Fruit fly (Drosophila melanogaster) whole organism, embryonic: ENCODE results near the gene Leash.

Experiments used
- Atf-2 ChIP-seq: fragments of 200-800 bp; sonication (Bioruptor generic); optimal IDR thresholded peaks from 2 replicates; lab custom pipeline; 2016; ENCODE audit warnings: missing biosample characterization, missing genetic modification characterization
- Awh ChIP-seq: fragments of 200-800 bp; sonication (Bioruptor generic); IDR thresholded peaks from 2 replicates; pipeline ENCODE4, ENCODE4 v1.3.6; 2022; ENCODE audit warnings: missing biosample characterization, missing genetic modification characterization
- CG10147 ChIP-seq: fragments of 200-800 bp; sonication (Bioruptor generic); optimal IDR thresholded peaks from 2 replicates; lab custom pipeline; 2019; ENCODE audit warnings: missing biosample characterization, mild to moderate bottlenecking, missing genetic modification characterization, moderate library complexity
- CG11695 ChIP-seq: fragments of 200-800 bp; sonication (Bioruptor generic); IDR thresholded peaks from 3 replicates; pipeline ENCODE4 v1.3.6; 2022; ENCODE audit warnings: missing biosample characterization, missing genetic modification characterization
- CG12071 ChIP-seq: fragments of 200-800 bp; sonication (Bioruptor generic); optimal IDR thresholded peaks from 3 replicates; lab custom pipeline; 2018; ENCODE audit warnings: missing biosample characterization, mild to moderate bottlenecking, missing genetic modification characterization
- CG13624 ChIP-seq: fragments of 200-800 bp; sonication (Bioruptor generic); optimal IDR thresholded peaks from 2 replicates; lab custom pipeline; 2016; ENCODE audit warnings: missing biosample characterization, missing genetic modification characterization
- CG14710 ChIP-seq: fragments of 200-800 bp; sonication (Bioruptor generic); optimal IDR thresholded peaks from 3 replicates; lab custom pipeline; 2019; ENCODE audit warnings: missing biosample characterization, mild to moderate bottlenecking, missing genetic modification characterization, moderate library complexity
- CG16815 ChIP-seq: fragments of 200-800 bp; sonication (Bioruptor generic); optimal IDR thresholded peaks from 3 replicates; lab custom pipeline; 2017; ENCODE audit warnings: missing biosample characterization, mild to moderate bottlenecking, missing genetic modification characterization
- CG18619 ChIP-seq: fragments of 200-800 bp; sonication (Bioruptor generic); optimal IDR thresholded peaks from 3 replicates; lab custom pipeline; 2017; ENCODE audit warnings: missing biosample characterization, mild to moderate bottlenecking, missing genetic modification characterization
- CG5953 ChIP-seq: fragments of 200-800 bp; sonication (Bioruptor generic); IDR thresholded peaks from 2 replicates; pipeline ENCODE4 v1.3.6; 2022; ENCODE audit warnings: missing biosample characterization, missing genetic modification characterization
- CG6791 ChIP-seq: fragments of 200-800 bp; sonication (Bioruptor generic); IDR thresholded peaks from 3 replicates; pipeline ENCODE4 v1.3.6; 2022; ENCODE audit warnings: missing biosample characterization, missing genetic modification characterization; ENCODE audit not compliant: partially characterized antibody
- CG8290 ChIP-seq, 3 experiments: fragments of 200-800 bp; sonication (Bioruptor generic); optimal IDR thresholded peaks; 2 replicates each; lab custom pipeline; 2016 to 2019; ENCODE audit warnings: missing biosample characterization in 3 of 3, missing genetic modification characterization in 3 of 3, mild to moderate bottlenecking in 2 of 3, moderate library complexity in 1 of 3
- CG8478 ChIP-seq: fragments of >200 bp; optimal IDR thresholded peaks from 2 replicates; lab custom pipeline; 2018
- Dek ChIP-seq: fragments of 200-800 bp; sonication (Bioruptor generic); optimal IDR thresholded peaks from 3 replicates; lab custom pipeline; 2019; ENCODE audit warnings: missing biosample characterization, mild to moderate bottlenecking, missing genetic modification characterization, moderate library complexity
- Dip2 ChIP-seq: fragments of 200-800 bp; sonication (Bioruptor generic); IDR thresholded peaks from 2 replicates; pipeline ENCODE4 v1.3.6; 2022; ENCODE audit warnings: missing biosample characterization, missing genetic modification characterization
- E2f1 ChIP-seq: fragments of 200-800 bp; sonication (Bioruptor generic); IDR thresholded peaks from 2 replicates; pipeline ENCODE4 v1.3.6; 2022; ENCODE audit warnings: missing biosample characterization, missing genetic modification characterization
- E2f2 ChIP-seq: fragments of 200-800 bp; sonication (Bioruptor generic); IDR thresholded peaks from 2 replicates; pipeline ENCODE4 v1.3.6; 2022; ENCODE audit warnings: missing biosample characterization, missing genetic modification characterization
- ERR ChIP-seq: fragments of 200-800 bp; sonication (Bioruptor generic); optimal IDR thresholded peaks from 2 replicates; lab custom pipeline; 2016; ENCODE audit warnings: missing biosample characterization, missing genetic modification characterization
- Ets65A ChIP-seq: fragments of 200-800 bp; sonication (Bioruptor generic); peaks from one replicate; lab custom pipeline; 2016; ENCODE audit warnings: missing biosample characterization, missing genetic modification characterization
- Ets97D ChIP-seq: fragments of 200-800 bp; sonication (Bioruptor generic); optimal IDR thresholded peaks from 3 replicates; lab custom pipeline; 2016; ENCODE audit warnings: missing biosample characterization, missing genetic modification characterization
- H2.0 ChIP-seq: fragments of 200-800 bp; sonication (Bioruptor generic); IDR thresholded peaks from 2 replicates; pipeline ENCODE4 v1.3.6; 2022; ENCODE audit warnings: missing biosample characterization, missing genetic modification characterization
- HmgZ ChIP-seq: fragments of 200-800 bp; sonication (Bioruptor generic); optimal IDR thresholded peaks from 2 replicates; lab custom pipeline; 2018; ENCODE audit warnings: missing biosample characterization, mild to moderate bottlenecking, missing genetic modification characterization
- Jarid2 ChIP-seq: fragments of 200-800 bp; sonication (Bioruptor generic); optimal IDR thresholded peaks from 3 replicates; lab custom pipeline; 2017; ENCODE audit warnings: mild to moderate bottlenecking, missing biosample characterization, missing genetic modification reagents, missing genetic modification characterization
- NC2β ChIP-seq: fragments of 200-800 bp; sonication (Bioruptor generic); optimal IDR thresholded peaks from 2 replicates; lab custom pipeline; 2016; ENCODE audit warnings: missing biosample characterization, missing genetic modification characterization
- Oli ChIP-seq: fragments of 200-800 bp; sonication (Bioruptor generic); optimal IDR thresholded peaks from 2 replicates; lab custom pipeline; 2018; ENCODE audit warnings: missing biosample characterization, mild to moderate bottlenecking, missing genetic modification characterization, moderate library complexity
- Trl ChIP-seq, 3 experiments: fragments of >200 bp in 2 of 3; fragments of 200-800 bp in 1 of 3; sonication (Bioruptor generic) in 1 of 3; optimal IDR thresholded peaks; 2 replicates in 1 of 3; 3 replicates in 2 of 3; lab custom pipeline; 2016 to 2017; ENCODE audit warnings: missing biosample characterization in 1 of 3, missing genetic modification characterization in 1 of 3
- Xrp1 ChIP-seq: fragments of 200-800 bp; sonication (Bioruptor generic); IDR thresholded peaks from 2 replicates; pipeline ENCODE4 v1.3.6; 2022; ENCODE audit warnings: missing biosample characterization, missing genetic modification characterization
- az2 ChIP-seq: fragments of 200-800 bp; sonication (Bioruptor generic); optimal IDR thresholded peaks from 3 replicates; lab custom pipeline; 2016; ENCODE audit warnings: missing biosample characterization, missing genetic modification characterization
- chinmo ChIP-seq: fragments of 200-800 bp; sonication (Bioruptor generic); IDR thresholded peaks from 4 replicates; pipeline ENCODE4 v1.3.6; 2022; ENCODE audit warnings: missing biosample characterization, missing genetic modification characterization; ENCODE audit not compliant: partially characterized antibody
- dan ChIP-seq: fragments of 200-800 bp; sonication (Bioruptor generic); IDR thresholded peaks from 2 replicates; pipeline ENCODE4 v1.3.6; 2022; ENCODE audit warnings: missing biosample characterization, missing genetic modification characterization
- en ChIP-seq: fragments of 200-800 bp; sonication (Bioruptor generic); optimal IDR thresholded peaks from 2 replicates; lab custom pipeline; 2016; ENCODE audit warnings: missing biosample characterization, missing genetic modification characterization
- fd102C ChIP-seq: fragments of 200-800 bp; sonication (Bioruptor generic); optimal IDR thresholded peaks from 2 replicates; lab custom pipeline; 2018; ENCODE audit warnings: missing biosample characterization, mild to moderate bottlenecking, missing genetic modification characterization, moderate library complexity
- fd3F ChIP-seq: fragments of 200-800 bp; sonication (Bioruptor generic); optimal IDR thresholded peaks from 2 replicates; lab custom pipeline; 2018; ENCODE audit warnings: missing biosample characterization, mild to moderate bottlenecking, missing genetic modification characterization, moderate library complexity
- fd96Cb ChIP-seq: fragments of 200-800 bp; sonication (Bioruptor generic); optimal IDR thresholded peaks from 2 replicates; lab custom pipeline; 2018; ENCODE audit warnings: missing biosample characterization, mild to moderate bottlenecking, missing genetic modification characterization, moderate library complexity
- gro ChIP-seq: fragments of 200-800 bp; sonication (Bioruptor generic); optimal IDR thresholded peaks from 2 replicates; lab custom pipeline; 2016; ENCODE audit warnings: missing biosample characterization, missing genetic modification characterization
- hbn ChIP-seq: fragments of 200-800 bp; sonication (Bioruptor generic); IDR thresholded peaks from 2 replicates; pipeline ENCODE4 v1.3.6; 2022; ENCODE audit warnings: missing biosample characterization, missing genetic modification characterization; ENCODE audit not compliant: partially characterized antibody
- hkb ChIP-seq, 2 experiments: fragments of 200-800 bp in 1 of 2; fragments of >200 bp in 1 of 2; sonication (Bioruptor generic) in 1 of 2; IDR thresholded peaks in 1 of 2; optimal IDR thresholded peaks in 1 of 2; 2 replicates each; pipeline versions ENCODE4 v1.3.6 to Lab custom; 2017 to 2022; ENCODE audit warnings: missing biosample characterization in 1 of 2, missing genetic modification characterization in 1 of 2
- pan ChIP-seq, 4 experiments: fragments of >200 bp in 3 of 4; fragments of 200-800 bp in 1 of 4; sonication (Bioruptor generic) in 1 of 4; optimal IDR thresholded peaks in 3 of 4; IDR thresholded peaks in 1 of 4; 2 replicates each; pipeline versions ENCODE4 v1.3.6 to Lab custom; 2017 to 2022; ENCODE audit warnings: missing biosample characterization in 2 of 4, missing genetic modification characterization in 2 of 4, mixed read lengths in 1 of 4
- pita ChIP-seq: fragments of 200-800 bp; sonication (Bioruptor generic); optimal IDR thresholded peaks from 2 replicates; lab custom pipeline; 2017; ENCODE audit warnings: missing biosample characterization, mild to moderate bottlenecking, missing genetic modification characterization
- ranshi ChIP-seq: fragments of 200-800 bp; sonication (Bioruptor generic); IDR thresholded peaks from 2 replicates; pipeline ENCODE4 v1.3.6; 2022; ENCODE audit warnings: missing biosample characterization, missing genetic modification characterization
- rib ChIP-seq: fragments of 200-800 bp; sonication (Bioruptor generic); IDR thresholded peaks from 2 replicates; pipeline ENCODE4 v1.3.6; 2022; ENCODE audit warnings: missing biosample characterization, missing genetic modification characterization
- schlank ChIP-seq: fragments of 200-800 bp; sonication (Bioruptor generic); optimal IDR thresholded peaks from 2 replicates; lab custom pipeline; 2018; ENCODE audit warnings: missing biosample characterization, mild to moderate bottlenecking, missing genetic modification characterization
- sr ChIP-seq: fragments of 200-800 bp; sonication (Bioruptor generic); IDR thresholded peaks from 3 replicates; pipeline ENCODE4 v1.3.6; 2022; ENCODE audit warnings: missing biosample characterization, missing genetic modification characterization
- yki ChIP-seq: fragments of >200 bp; optimal IDR thresholded peaks from 3 replicates; lab custom pipeline; 2018
- zfh1 ChIP-seq: fragments of 200-800 bp; sonication (Bioruptor generic); IDR thresholded peaks from 3 replicates; pipeline ENCODE4 v1.3.6; 2022; ENCODE audit warnings: missing biosample characterization, missing genetic modification characterization

The Leash gene

dm6 chr3R:10878628-10879027 lies 6.7 kb upstream of the Leash start:
- TF ChIP-seq ranshi: 0 out of 2 replicates have a peak, but pooled peaks have one; percentile 4
- TF ChIP-seq CG12071 (GFP tag; lab: Kevin White, UChicago): no peak
- peak; percentile 52 for TF ChIP-seq CG8478 (lab: Kevin White, UChicago)
- no peak for TF ChIP-seq CG5953 (GFP tag; lab: Robert Waterston, UW)
- TF ChIP-seq hkb (optimal IDR thresholded peaks at IDR 0.05; lab: Kevin White, UChicago): no peak
- no peak for TF ChIP-seq hkb (GFP tag; IDR thresholded peaks at IDR 0.05; lab: Robert Waterston, UW)
- no peak for TF ChIP-seq Dek (tag; lab: Kevin White, UChicago)
- no peak for TF ChIP-seq Xrp1 (GFP tag; lab: Robert Waterston, UW)
- TF ChIP-seq pan (optimal IDR thresholded peaks at IDR 0.05; lab: Kevin White, UChicago): no peak
- TF ChIP-seq pan (GFP tag; optimal IDR thresholded peaks at IDR 0.05 in 1 of 2, IDR thresholded peaks at IDR 0.05 in 1 of 2): no peak
- TF ChIP-seq Oli (tag; lab: Kevin White, UChicago): no peak
- TF ChIP-seq ERR (GFP tag; lab: Kevin White, UChicago): no peak
- TF ChIP-seq, all 482 proteins: peak for 2

DNA sequence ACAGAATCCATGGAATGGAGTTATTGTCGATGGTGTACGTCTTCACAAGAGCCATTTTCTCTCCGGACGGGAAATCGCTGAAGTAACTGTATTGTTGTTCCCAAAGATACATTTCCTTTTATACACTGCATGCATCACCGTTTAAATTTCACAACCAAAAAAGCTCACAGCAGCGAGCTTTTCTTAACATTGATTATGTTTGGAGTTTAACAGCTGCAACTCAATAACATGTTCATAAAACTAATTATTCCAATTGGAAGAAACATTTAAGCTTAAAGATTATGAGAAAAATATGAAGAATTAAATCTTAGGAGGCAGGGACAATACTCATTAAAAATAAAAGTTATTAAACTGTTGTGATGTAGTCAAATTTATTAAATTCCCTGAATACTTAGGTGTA lies 6.1 kb upstream of the Leash start, which contains the start of gene CG14695:
CG14695 (minus strand) TSS at position 101 of the 400 bp plus-strand sequence.
- TF ChIP-seq hkb (optimal IDR thresholded peaks at IDR 0.05; lab: Kevin White, UChicago) (no peak), hkb (GFP tag; IDR thresholded peaks at IDR 0.05; lab: Robert Waterston, UW) (peak; percentile 15; the same call in 1 of the 2 replicates), CG18619 (GFP tag; lab: Kevin White, UChicago) (no peak), Trl (optimal IDR thresholded peaks at IDR 0.05; lab: Kevin White, UChicago) (no peak), Trl (GFP tag; optimal IDR thresholded peaks at IDR 0.05; lab: Kevin White, UChicago) (no peak), az2 (GFP tag; lab: Kevin White, UChicago) (no peak), en (no peak), CG14710 (tag; lab: Kevin White, UChicago) (no peak), zfh1 (GFP tag; lab: Robert Waterston, UW) (0 out of 3 replicates have a peak, but pooled peaks have one; percentile 14), CG13624 (no peak), CG10147 (GFP tag; lab: Kevin White, UChicago) (no peak), pita (GFP tag; lab: Kevin White, UChicago) (no peak), fd3F (GFP tag; lab: Kevin White, UChicago) (no peak), HmgZ (tag; lab: Kevin White, UChicago) (no peak), Atf-2 (GFP tag; lab: Kevin White, UChicago) (no peak), rib (GFP tag; lab: Robert Waterston, UW) (no peak), dan (GFP tag; lab: Robert Waterston, UW) (no peak), chinmo (GFP tag; lab: Robert Waterston, UW) (0 out of 4 replicates have a peak, but pooled peaks have one; percentile 34)

DNA sequence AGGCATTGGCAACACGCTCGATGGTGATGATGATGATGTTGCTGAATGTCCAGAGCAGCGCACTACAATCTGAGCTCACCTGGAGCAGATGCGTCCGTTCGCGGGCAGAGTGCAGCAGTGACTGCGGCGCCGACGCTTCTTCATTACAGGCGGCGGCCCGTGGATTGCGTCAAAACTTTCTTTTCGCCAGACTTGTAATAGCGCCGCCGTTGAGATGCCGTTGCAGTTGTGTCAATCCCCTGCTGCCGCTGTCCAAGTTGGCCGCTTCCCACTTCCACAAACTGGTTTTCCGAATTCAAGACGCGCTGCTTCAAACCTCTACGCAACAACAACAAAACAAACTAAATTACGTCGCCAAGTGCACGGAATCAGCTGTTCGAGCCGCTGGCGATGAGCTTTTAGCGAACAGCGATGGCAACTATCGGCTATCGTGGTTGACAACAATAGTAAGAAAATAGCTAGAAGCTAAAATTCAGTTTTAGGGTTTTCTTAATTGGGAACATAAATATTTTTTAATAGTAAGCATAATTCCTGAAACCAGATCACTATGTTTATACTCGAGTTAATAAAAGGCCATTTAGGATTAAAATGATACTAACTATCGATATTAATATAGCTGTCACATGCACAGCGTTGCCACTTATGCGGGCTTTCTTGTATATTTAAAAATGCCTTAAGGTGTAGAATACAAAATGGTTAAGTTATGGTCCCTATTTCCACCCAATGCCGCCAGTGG lies 3.3 kb upstream of the Leash start, which contains the start of gene Tpc1:
Tpc1 (minus strand) TSS at position 365 of the 736 bp plus-strand sequence.
- TF ChIP-seq sr (peak; percentile 22; the same call in 1 of the 3 replicates), yki (lab: Kevin White, UChicago) (no peak), CG8290 (GFP tag; optimal IDR thresholded peaks at IDR 0.05; lab: Kevin White, UChicago) (peak; percentile 30), CG8290 (tag; optimal IDR thresholded peaks at IDR 0.05; lab: Kevin White, UChicago) (no peak), H2.0 (GFP tag; lab: Robert Waterston, UW) (0 out of 2 replicates have a peak, but pooled peaks have one; percentile 10), fd96Cb (tag; lab: Kevin White, UChicago) (no peak), en (no peak), hbn (GFP tag; lab: Robert Waterston, UW) (peak; percentile 84), fd102C (GFP tag; lab: Kevin White, UChicago) (no peak), CG11695 (GFP tag; lab: Robert Waterston, UW) (no peak), CG16815 (GFP tag; lab: Kevin White, UChicago) (no peak), Awh (GFP tag; lab: Robert Waterston, UW) (no peak), Ets65A (GFP tag; lab: Kevin White, UChicago) (peak; percentile 49), E2f2 (peak; percentile 94), Ets97D (GFP tag; lab: Kevin White, UChicago) (peak; percentile 51), Jarid2 (no peak), CG6791 (peak; percentile 70), E2f1 (GFP tag; lab: Robert Waterston, UW) (no peak), schlank (no peak), CG10147 (GFP tag; lab: Kevin White, UChicago) (peak; percentile 46), gro (GFP tag; lab: Kevin White, UChicago) (peak; percentile 63), NC2β (GFP tag; lab: Kevin White, UChicago) (no peak), Dip2 (GFP tag; lab: Robert Waterston, UW) (no peak)
